Worm (Caenorhabditis elegans): ENCODE results near the gene nhr-170.

DNA sequence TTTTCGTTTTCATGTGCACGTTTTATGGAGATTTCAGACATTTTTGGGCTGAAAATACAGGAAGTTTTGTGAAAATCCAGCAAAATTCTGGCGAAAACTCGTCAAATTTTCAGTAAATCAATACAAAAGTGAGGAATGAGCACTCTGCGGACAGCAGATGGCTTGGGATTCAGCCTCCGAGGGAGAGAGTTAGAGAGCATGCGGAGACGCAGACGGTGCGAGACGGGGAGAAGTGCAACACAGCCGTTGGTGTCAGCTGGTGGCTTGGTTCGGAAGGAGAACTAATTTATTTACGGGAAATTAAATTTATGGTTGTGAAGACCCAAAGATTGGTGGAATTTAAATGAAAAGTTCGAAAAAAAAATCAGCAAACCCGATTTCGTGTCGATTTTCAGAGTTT is 8.0 kb upstream of the nhr-170 start, which contains the start of gene C54E10.6:
- TF ChIP-seq cog-1 (tag; optimal IDR thresholded peaks at IDR 0.05) (no peak), klf-2 (GFP tag; conservative IDR thresholded peaks at IDR 0.05) (no peak), ztf-29 (GFP tag; IDR thresholded peaks at IDR 0.05) (no peak), tab-1 (GFP tag; IDR thresholded peaks at IDR 0.05) (no peak)
